Worm (Caenorhabditis elegans) whole organism, mixed stage, embryonic: ENCODE data around the gene pola-1.
A peak's percentile ranks its signal among the peaks of the same experiment; 100 is the strongest.
"Not testable (repeated sequence)": the region's sequence is repeated elsewhere in the genome, so short reads cannot be mapped to it uniquely, and the experiment has no call there.

ENCODE experiments used
- M03D4.4 ChIP-seq: sonication (generic microtip); optimal IDR thresholded peaks from 2 replicates; lab custom pipeline; 2017; ENCODE audit warnings: mild to moderate bottlenecking, missing genetic modification characterization, missing compliant biosample characterization
- bed-3 ChIP-seq: fragments of 200-800 bp; sonication (Bioruptor generic); optimal IDR thresholded peaks from 3 replicates; lab custom pipeline; 2018; ENCODE audit warnings: mild to moderate bottlenecking, missing genetic modification characterization, moderate library complexity, missing compliant biosample characterization
- blmp-1 ChIP-seq: fragments of 150-350 bp; optimal IDR thresholded peaks from 2 replicates; lab custom pipeline; 2014; ENCODE audit warnings: missing biosample characterization, missing genetic modification characterization
- ceh-39 ChIP-seq: fragments of 150-350 bp; optimal IDR thresholded peaks from 2 replicates; lab custom pipeline; 2014; ENCODE audit warnings: missing biosample characterization, missing genetic modification characterization
- ceh-43 ChIP-seq: fragments of 200-800 bp; sonication (Bioruptor generic); optimal IDR thresholded peaks from 2 replicates; lab custom pipeline; 2018; ENCODE audit warnings: mild to moderate bottlenecking, missing genetic modification characterization, moderate library complexity, missing compliant biosample characterization
- ceh-83 ChIP-seq: fragments of 200-800 bp; sonication (Bioruptor generic); optimal IDR thresholded peaks from 2 replicates; lab custom pipeline; 2018; ENCODE audit warnings: mild to moderate bottlenecking, missing genetic modification characterization, missing compliant biosample characterization
- ces-1 ChIP-seq: fragments of 150-350 bp; optimal IDR thresholded peaks from 2 replicates; lab custom pipeline; 2014; ENCODE audit warnings: missing biosample characterization, missing genetic modification reagents, missing genetic modification characterization
- drap-1 ChIP-seq: fragments of 200-800 bp; sonication (Bioruptor generic); optimal IDR thresholded peaks from 3 replicates; lab custom pipeline; 2018; ENCODE audit warnings: mild to moderate bottlenecking, missing genetic modification characterization, missing compliant biosample characterization
- elt-1 ChIP-seq: sonication (generic microtip); optimal IDR thresholded peaks from 2 replicates; lab custom pipeline; 2017; ENCODE audit warnings: missing genetic modification characterization, mild to moderate bottlenecking, missing compliant biosample characterization, antibody characterized with exemption, moderate library complexity, borderline replicate concordance; ENCODE audit not compliant: insufficient read depth
- elt-3 ChIP-seq: fragments of 150-350 bp; optimal IDR thresholded peaks from 2 replicates; lab custom pipeline; 2014; ENCODE audit warnings: missing biosample characterization, missing genetic modification characterization
- flh-1 ChIP-seq: fragments of 200-800 bp; sonication (Bioruptor generic); optimal IDR thresholded peaks from 2 replicates; lab custom pipeline; 2018; ENCODE audit warnings: mild to moderate bottlenecking, missing genetic modification characterization, moderate library complexity, missing compliant biosample characterization
- ham-2 ChIP-seq: fragments of 200-800 bp; sonication (Bioruptor generic); optimal IDR thresholded peaks from 2 replicates; lab custom pipeline; 2018; ENCODE audit warnings: mild to moderate bottlenecking, missing genetic modification characterization, missing compliant biosample characterization
- hlh-1 ChIP-seq: fragments of 150-350 bp; optimal IDR thresholded peaks from 2 replicates; lab custom pipeline; 2014; ENCODE audit warnings: missing biosample characterization, missing genetic modification reagents, missing genetic modification characterization
- lin-32 ChIP-seq: fragments of 200-800 bp; sonication (Bioruptor generic); optimal IDR thresholded peaks from 2 replicates; lab custom pipeline; 2018; ENCODE audit warnings: mild to moderate bottlenecking, missing genetic modification characterization, missing compliant biosample characterization
- lsy-2 ChIP-seq: fragments of 150-350 bp; optimal IDR thresholded peaks from 2 replicates; lab custom pipeline; 2014; ENCODE audit warnings: missing biosample characterization, missing genetic modification characterization
- mab-5 ChIP-seq: fragments of 150-350 bp; optimal IDR thresholded peaks from 2 replicates; lab custom pipeline; 2014; ENCODE audit warnings: missing biosample characterization, missing genetic modification characterization
- mep-1 ChIP-seq: fragments of 150-350 bp; optimal IDR thresholded peaks from 2 replicates; lab custom pipeline; 2017; ENCODE audit warnings: missing biosample characterization, missing genetic modification reagents, missing genetic modification characterization, inconsistent platforms
- nhr-12 ChIP-seq: fragments of 150-350 bp; optimal IDR thresholded peaks from 2 replicates; lab custom pipeline; 2014; ENCODE audit warnings: missing biosample characterization, missing genetic modification characterization
- nhr-2 ChIP-seq: fragments of 150-350 bp; optimal IDR thresholded peaks from 2 replicates; lab custom pipeline; 2014; ENCODE audit warnings: missing biosample characterization, missing genetic modification characterization
- nhr-237 ChIP-seq: fragments of 150-350 bp; optimal IDR thresholded peaks from 2 replicates; lab custom pipeline; 2014; ENCODE audit warnings: missing biosample characterization, missing genetic modification characterization
- nhr-28 ChIP-seq: fragments of 150-350 bp; optimal IDR thresholded peaks from 2 replicates; lab custom pipeline; 2014; ENCODE audit warnings: missing biosample characterization, missing genetic modification characterization
- pha-4 ChIP-seq: fragments of 150-350 bp; optimal IDR thresholded peaks from 2 replicates; lab custom pipeline; 2018; ENCODE audit warnings: missing biosample characterization, missing genetic modification reagents, missing genetic modification characterization
- sem-2 ChIP-seq: fragments of 200-800 bp; sonication (Bioruptor generic); optimal IDR thresholded peaks from 2 replicates; lab custom pipeline; 2018; ENCODE audit warnings: mild to moderate bottlenecking, missing genetic modification characterization, missing compliant biosample characterization
- snpc-4 ChIP-seq: fragments of 150-350 bp; optimal IDR thresholded peaks from 2 replicates; lab custom pipeline; 2014; ENCODE audit warnings: missing biosample characterization, missing genetic modification characterization
- tbx-8 ChIP-seq: fragments of 200-800 bp; sonication (Bioruptor generic); optimal IDR thresholded peaks from 2 replicates; lab custom pipeline; 2018; ENCODE audit warnings: mild to moderate bottlenecking, missing genetic modification characterization, moderate library complexity, missing compliant biosample characterization
- unc-120 ChIP-seq: sonication (generic microtip); optimal IDR thresholded peaks from 2 replicates; lab custom pipeline; 2017; ENCODE audit warnings: missing genetic modification characterization, missing compliant biosample characterization; ENCODE audit not compliant: poor library complexity, severe bottlenecking
- unc-39 ChIP-seq: fragments of 150-350 bp; optimal IDR thresholded peaks from 2 replicates; lab custom pipeline; 2014; ENCODE audit warnings: missing biosample characterization, missing genetic modification characterization
- unc-62 ChIP-seq: fragments of 150-350 bp; optimal IDR thresholded peaks from 2 replicates; lab custom pipeline; 2014; ENCODE audit warnings: missing biosample characterization, missing genetic modification reagents, missing genetic modification characterization
- zip-8 ChIP-seq: fragments of 150-350 bp; optimal IDR thresholded peaks from 2 replicates; lab custom pipeline; 2014; ENCODE audit warnings: missing biosample characterization, missing genetic modification characterization
- ztf-11 ChIP-seq: fragments of 150-350 bp; optimal IDR thresholded peaks from 2 replicates; lab custom pipeline; 2014; ENCODE audit warnings: missing biosample characterization, missing genetic modification characterization

Gene pola-1

DNA sequence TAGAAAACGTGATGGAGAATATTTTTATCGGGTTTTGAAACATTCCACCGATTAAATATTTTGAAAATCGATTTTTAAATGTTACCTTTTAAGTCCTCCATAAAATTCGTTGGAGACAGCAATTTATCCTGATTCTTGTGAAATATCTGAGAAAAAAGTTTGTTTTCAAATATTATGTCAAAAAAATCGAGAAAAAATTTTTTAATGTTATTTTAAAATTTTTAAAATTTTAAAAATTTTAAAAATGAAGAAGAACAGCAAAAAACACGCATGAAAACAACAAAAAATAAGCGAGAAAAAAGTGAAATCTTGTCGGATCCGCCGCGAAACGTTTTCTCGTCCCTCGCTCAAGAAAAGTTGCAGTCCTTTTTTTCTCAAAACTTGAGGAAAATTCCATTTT is 14.7 kb upstream of the pola-1 start, which contains the start of gene Y48A6C.8:
Gene Y48A6C.8, minus strand, starts transcription at position 101 of the 400 bp plus-strand sequence.
- TF ChIP-seq elt-1 (tag; lab: Kevin White, UChicago) (no peak), M03D4.4 (tag; lab: Kevin White, UChicago) (no peak), ces-1 (GFP tag; lab: Kevin White, UChicago) (no peak), nhr-237 (tag; lab: Kevin White, UChicago) (no peak), flh-1 (no peak), blmp-1 (tag; lab: Kevin White, UChicago) (no peak)
- TF ChIP-seq, all 35 proteins: peak for 0

DNA sequence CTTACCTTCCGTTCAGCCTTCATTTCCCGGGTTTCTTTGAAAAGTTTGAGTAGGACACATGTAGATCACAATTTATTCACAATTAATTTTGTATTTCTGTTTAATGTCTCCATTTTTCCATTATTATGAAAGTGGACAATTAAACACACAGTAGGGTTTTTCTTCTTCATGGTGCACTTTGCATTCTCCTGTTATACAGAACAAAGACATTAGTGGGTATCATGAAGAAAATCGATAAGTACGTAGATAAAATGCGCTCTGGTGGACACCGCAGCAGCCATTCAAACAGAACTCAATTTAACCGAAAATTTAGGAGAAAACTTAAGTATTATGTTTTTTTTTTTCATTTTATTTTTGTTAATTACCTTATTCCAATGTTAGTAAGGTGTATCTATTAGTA is 12.9 kb upstream of the pola-1 start:
- TF ChIP-seq nhr-237 (tag; lab: Kevin White, UChicago) (no peak), nhr-28 (tag; lab: Kevin White, UChicago) (no peak), ces-1 (GFP tag; lab: Kevin White, UChicago) (peak; percentile 42), unc-39 (tag; lab: Kevin White, UChicago) (no peak)
- TF ChIP-seq, all 35 proteins: peak for 1

DNA sequence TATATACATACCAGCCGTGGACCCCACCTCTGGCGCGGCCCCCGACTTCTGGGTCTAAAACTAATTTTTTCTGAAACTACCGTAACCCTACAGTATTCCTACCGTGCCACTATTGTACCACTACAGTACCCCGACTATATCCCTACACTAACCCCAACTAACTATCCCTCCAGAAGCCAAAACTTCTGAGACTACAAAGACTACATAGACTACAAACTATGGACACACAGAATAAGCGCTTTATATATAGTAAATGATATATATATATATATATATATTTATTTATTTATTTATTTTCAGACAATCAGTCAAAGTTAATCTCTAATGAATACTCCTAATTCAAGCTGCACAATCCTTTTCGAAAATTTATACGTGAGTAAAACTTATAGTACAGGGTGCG is 10.8 kb upstream of the pola-1 start, which contains the start of gene pha-1:
Gene pha-1, plus strand, starts transcription at position 301 of the 400 bp plus-strand sequence.
- not testable (repeated sequence) for TF ChIP-seq unc-120, nhr-28, nhr-237 (tag; lab: Kevin White, UChicago)

DNA sequence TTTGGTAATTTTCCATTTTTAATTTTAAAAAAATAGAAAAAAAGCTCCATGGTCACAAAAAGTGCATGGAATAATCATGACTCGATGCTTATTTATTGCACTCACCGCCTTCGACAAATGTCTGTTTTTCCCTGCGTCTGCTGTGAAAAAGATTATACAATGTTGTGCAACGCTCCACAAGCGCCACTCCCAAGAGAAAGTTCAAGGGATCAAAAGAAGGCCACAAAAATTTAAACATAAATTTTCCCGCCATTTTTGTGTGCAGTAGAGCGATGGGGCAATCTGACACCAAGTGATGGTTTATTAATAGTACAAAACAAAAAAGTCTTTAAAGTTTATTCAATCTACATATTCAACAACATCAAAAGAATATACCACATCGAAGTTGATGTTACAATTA is 3.3 kb upstream of the pola-1 start, which contains the start of gene fbxa-128:
Gene fbxa-128, minus strand, starts transcription at position 192 of the 400 bp plus-strand sequence.
- TF ChIP-seq ham-2 (GFP tag; lab: Kevin White, UChicago) (no peak), snpc-4 (tag; lab: Kevin White, UChicago) (no peak), sem-2 (GFP tag; lab: Kevin White, UChicago) (no peak), elt-1 (tag; lab: Kevin White, UChicago) (no peak), ceh-39 (tag; lab: Kevin White, UChicago) (no peak), drap-1 (GFP tag; lab: Kevin White, UChicago) (no peak), M03D4.4 (tag; lab: Kevin White, UChicago) (no peak), ztf-11 (no peak), hlh-1 (tag; lab: Kevin White, UChicago) (no peak), unc-62 (GFP tag; lab: Kevin White, UChicago) (no peak), nhr-2 (tag; lab: Kevin White, UChicago) (no peak), ces-1 (GFP tag; lab: Kevin White, UChicago) (no peak)

DNA sequence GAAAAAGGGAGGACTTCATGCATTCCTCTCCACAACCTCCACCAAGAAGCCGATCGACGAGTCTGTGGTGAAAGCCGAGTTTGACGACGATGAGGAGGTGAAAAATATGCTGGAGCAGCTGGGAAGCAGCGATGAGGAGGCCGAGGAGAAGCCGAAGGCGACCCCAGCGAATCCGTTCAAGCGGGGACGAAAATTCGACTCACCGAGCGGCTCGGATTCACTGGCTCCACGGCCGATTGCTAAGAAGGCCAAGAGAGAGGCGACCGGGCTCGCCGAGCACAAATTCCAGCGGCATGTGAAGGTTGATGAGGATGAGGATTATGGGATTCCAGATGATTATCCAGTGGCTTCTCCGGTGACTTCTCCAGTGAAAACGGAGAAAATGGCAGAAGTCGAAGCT is 660 bp downstream of the pola-1 start:
- TF ChIP-seq ceh-83 (GFP tag; lab: Kevin White, UChicago), result no peak
- no peak for TF ChIP-seq mep-1
- no peak for TF ChIP-seq sem-2 (GFP tag; lab: Kevin White, UChicago)
- no peak for TF ChIP-seq pha-4 (tag; lab: Kevin White, UChicago)
- no peak for TF ChIP-seq zip-8
- TF ChIP-seq unc-62 (GFP tag; lab: Kevin White, UChicago), result no peak
- no peak for TF ChIP-seq elt-3
- no peak for TF ChIP-seq ceh-43 (GFP tag; lab: Kevin White, UChicago)
- TF ChIP-seq lsy-2, result no peak

DNA sequence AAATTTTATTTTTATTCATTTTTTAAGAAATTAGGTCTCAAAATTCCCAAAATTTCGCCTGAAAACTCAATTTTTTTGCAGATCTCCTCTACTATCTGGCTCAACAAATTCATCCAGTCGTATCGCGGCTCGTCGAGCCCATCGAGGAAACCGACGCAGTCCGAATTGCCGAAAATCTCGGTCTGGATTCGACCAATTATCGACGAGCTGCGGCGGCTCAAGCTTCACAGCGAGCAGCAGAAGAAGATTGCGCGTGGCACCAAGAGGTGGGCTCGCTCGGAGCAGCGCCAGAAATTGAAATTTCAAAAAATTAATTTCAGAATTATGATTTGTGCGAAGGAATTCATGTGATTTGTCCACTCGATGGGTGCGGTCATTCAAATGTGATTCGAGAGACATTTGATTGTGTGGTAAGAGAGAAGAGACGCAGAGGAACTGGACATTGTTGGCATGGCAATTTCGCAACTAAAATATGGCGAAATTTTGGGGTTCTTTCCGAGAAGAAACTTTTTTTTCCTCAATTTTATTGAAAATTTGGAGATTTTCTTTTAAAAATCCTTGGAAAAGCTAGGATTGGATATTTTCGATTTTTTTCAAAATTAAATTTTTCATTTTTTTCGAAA is 7.1 kb downstream of the pola-1 start:
- TF ChIP-seq ceh-39 (tag; lab: Kevin White, UChicago) (no peak), ceh-43 (GFP tag; lab: Kevin White, UChicago) (no peak), zip-8 (no peak), flh-1 (no peak), mab-5 (tag; lab: Kevin White, UChicago) (no peak), blmp-1 (tag; lab: Kevin White, UChicago) (no peak)

DNA sequence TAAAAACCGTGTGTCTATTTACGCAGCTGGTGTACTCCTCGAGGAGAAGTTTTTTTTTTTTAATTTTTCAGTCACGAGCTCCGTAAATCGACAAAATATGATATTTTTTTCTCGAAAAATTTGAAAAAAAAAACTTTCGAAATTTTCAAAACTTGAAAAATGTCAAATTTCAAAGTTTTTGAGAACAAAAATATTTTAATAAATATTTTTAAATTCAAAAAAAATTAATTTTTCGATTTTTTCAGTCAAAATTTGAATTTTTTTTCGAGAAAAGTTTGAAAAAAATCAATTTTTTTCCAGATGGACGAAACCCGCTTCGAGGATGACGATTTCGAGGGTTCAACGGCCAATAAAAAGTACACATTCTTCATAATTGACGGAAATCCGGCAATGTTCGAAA is 12.3 kb downstream of the pola-1 start, which contains the start of gene cku-70:
Gene cku-70, plus strand, starts transcription at position 301 of the 400 bp plus-strand sequence.
- TF ChIP-seq ces-1 (GFP tag; lab: Kevin White, UChicago) (no peak), ceh-43 (GFP tag; lab: Kevin White, UChicago) (no peak), hlh-1 (tag; lab: Kevin White, UChicago) (no peak), mep-1 (no peak), nhr-28 (tag; lab: Kevin White, UChicago) (no peak), lsy-2 (no peak), snpc-4 (tag; lab: Kevin White, UChicago) (no peak), ceh-83 (GFP tag; lab: Kevin White, UChicago) (no peak), blmp-1 (tag; lab: Kevin White, UChicago) (no peak), lin-32 (GFP tag; lab: Kevin White, UChicago) (no peak), pha-4 (tag; lab: Kevin White, UChicago) (no peak), nhr-12 (tag; lab: Kevin White, UChicago) (no peak), tbx-8 (GFP tag; lab: Kevin White, UChicago) (no peak), bed-3 (GFP tag; lab: Kevin White, UChicago) (no peak)
